Worm (Caenorhabditis elegans): Measurements from ENCODE around the gene nas-1.

The nas-1 gene

ce11 chrIII:13423414-13423813 is 17.8 kb downstream of the nas-1 start, which contains the start of gene exo-1 (continued):
- no peak for TF ChIP-seq ceh-28 (tag; optimal IDR thresholded peaks at IDR 0.05)
- TF ChIP-seq nhr-77 (tag; optimal IDR thresholded peaks at IDR 0.05): peak; percentile 94
- no peak for TF ChIP-seq fkh-10 (GFP tag; optimal IDR thresholded peaks at IDR 0.05)
- TF ChIP-seq nhr-28 (tag; optimal IDR thresholded peaks at IDR 0.05): peak; percentile 82
- peak; percentile 96 for TF ChIP-seq mes-2 (tag; optimal IDR thresholded peaks at IDR 0.05; ENCODE audit: poor library complexity, severe bottlenecking)
- TF ChIP-seq lin-1 (GFP tag; IDR thresholded peaks at IDR 0.05): no peak
- TF ChIP-seq lin-13 (GFP tag; optimal IDR thresholded peaks at IDR 0.05): peak; percentile 25
- peak; percentile 28; the same call in 1 of the 2 replicates for TF ChIP-seq vab-7 (GFP tag; IDR thresholded peaks at IDR 0.05)
- TF ChIP-seq ceh-44 (GFP tag; IDR thresholded peaks at IDR 0.05): 0 out of 2 replicates have a peak, but pooled peaks have one; percentile 29
- no peak for TF ChIP-seq Y105C5A.15 (GFP tag; IDR thresholded peaks at IDR 0.05)
- TF ChIP-seq lin-15B (tag; optimal IDR thresholded peaks at IDR 0.05): no peak
- TF ChIP-seq rbr-2 (tag; optimal IDR thresholded peaks at IDR 0.05): no peak
- no peak for TF ChIP-seq tra-1 (GFP tag; IDR thresholded peaks at IDR 0.05)
- TF ChIP-seq zip-11 (GFP tag; IDR thresholded peaks at IDR 0.05): no peak
- TF ChIP-seq cey-2 (tag; optimal IDR thresholded peaks at IDR 0.05; ENCODE audit: borderline replicate concordance, insufficient read depth): no peak
- TF ChIP-seq mdl-1 (tag; optimal IDR thresholded peaks at IDR 0.05): peak in 1 of 2 experiments; percentile 24
- TF ChIP-seq zfp-2 (tag; optimal IDR thresholded peaks at IDR 0.05): no peak
- no peak for TF ChIP-seq ama-1 (optimal IDR thresholded peaks at IDR 0.05)
- no peak for TF ChIP-seq nhr-76 (tag; optimal IDR thresholded peaks at IDR 0.05)
- TF ChIP-seq daf-8 (GFP tag; IDR thresholded peaks at IDR 0.05): no peak
- TF ChIP-seq nhr-237 (tag; optimal IDR thresholded peaks at IDR 0.05): no peak
- TF ChIP-seq zfp-3 (GFP tag; conservative IDR thresholded peaks at IDR 0.05): no peak
- TF ChIP-seq zag-1 (tag; optimal IDR thresholded peaks at IDR 0.05): no peak
- no peak for TF ChIP-seq lim-7 (GFP tag; IDR thresholded peaks at IDR 0.05)
- TF ChIP-seq mxl-3 (GFP tag; optimal IDR thresholded peaks at IDR 0.05): no peak
- TF ChIP-seq jun-1 (tag; optimal IDR thresholded peaks at IDR 0.05): no peak
- TF ChIP-seq arid-1 (GFP tag; conservative IDR thresholded peaks at IDR 0.05): no peak
- peak; percentile 94 for TF ChIP-seq lin-38 (GFP tag; IDR thresholded peaks at IDR 0.05)
- no peak for TF ChIP-seq fos-1 (tag; optimal IDR thresholded peaks at IDR 0.05)
- no peak for TF ChIP-seq egl-27 (tag; optimal IDR thresholded peaks at IDR 0.05)
- TF ChIP-seq skn-1 (tag; optimal IDR thresholded peaks at IDR 0.05): no peak
- no peak for TF ChIP-seq daf-19 (GFP tag; conservative IDR thresholded peaks at IDR 0.05)
- TF ChIP-seq egl-43 (GFP tag; IDR thresholded peaks at IDR 0.05): no peak
- TF ChIP-seq nhr-102 (tag; optimal IDR thresholded peaks at IDR 0.05): no peak
- TF ChIP-seq nhr-111 (GFP tag; optimal IDR thresholded peaks at IDR 0.05): no peak
- TF ChIP-seq nhr-11 (tag; optimal IDR thresholded peaks at IDR 0.05): peak; percentile 51
- TF ChIP-seq unc-130 (GFP tag; optimal IDR thresholded peaks at IDR 0.05): peak; percentile 87
- TF ChIP-seq madf-5 (GFP tag; IDR thresholded peaks at IDR 0.05): no peak
- TF ChIP-seq R02D3.7 (tag; optimal IDR thresholded peaks at IDR 0.05): no peak
- TF ChIP-seq mxl-2 (GFP tag; conservative IDR thresholded peaks at IDR 0.05): no peak
- no peak for TF ChIP-seq Y48G9A.11 (GFP tag; IDR thresholded peaks at IDR 0.05)
- TF ChIP-seq daf-12 (tag; optimal IDR thresholded peaks at IDR 0.05): no peak
- no peak for TF ChIP-seq T20F7.1 (GFP tag; optimal IDR thresholded peaks at IDR 0.05)
- TF ChIP-seq php-3 (GFP tag; IDR thresholded peaks at IDR 0.05): no peak
- no peak for TF ChIP-seq unc-39 (tag; optimal IDR thresholded peaks at IDR 0.05)
- TF ChIP-seq nhr-48 (tag; optimal IDR thresholded peaks at IDR 0.05): no peak
- no peak for TF ChIP-seq duxl-1 (tag; optimal IDR thresholded peaks at IDR 0.05; ENCODE audit: poor library complexity)
- no peak for TF ChIP-seq lin-39 (tag; optimal IDR thresholded peaks at IDR 0.05)
- no peak; the same call in 1 of the 2 replicates for TF ChIP-seq dmd-6 (GFP tag; IDR thresholded peaks at IDR 0.05)
- no peak for TF ChIP-seq F44E2.7 (GFP tag; IDR thresholded peaks at IDR 0.05)
- no peak for TF ChIP-seq gei-8 (GFP tag; optimal IDR thresholded peaks at IDR 0.05)
- no peak for TF ChIP-seq F49E8.2 (tag; optimal IDR thresholded peaks at IDR 0.05; ENCODE audit: borderline replicate concordance)
- TF ChIP-seq lir-3 (tag; optimal IDR thresholded peaks at IDR 0.05): no peak

Measured in whole organism, L4 larva.